Fruit fly (Drosophila melanogaster): ENCODE results near the gene Rab9D.

- no peak for TF ChIP-seq Dll (optimal IDR thresholded peaks at IDR 0.05)
- TF ChIP-seq CG8478 (optimal IDR thresholded peaks at IDR 0.05): no peak
- TF ChIP-seq usp (GFP tag; optimal IDR thresholded peaks at IDR 0.05): no peak
- TF ChIP-seq psq (optimal IDR thresholded peaks at IDR 0.05): no peak
- TF ChIP-seq pan (optimal IDR thresholded peaks at IDR 0.05): no peak
- no peak for TF ChIP-seq EcR (GFP tag; optimal IDR thresholded peaks at IDR 0.05)
These were observed 9.3 kb upstream of the Rab9D start for dm6 chrX:10579569-10579968.

Data from whole organism.